Worm (Caenorhabditis elegans): ENCODE results near the gene somi-1.

The somi-1 gene

DNA sequence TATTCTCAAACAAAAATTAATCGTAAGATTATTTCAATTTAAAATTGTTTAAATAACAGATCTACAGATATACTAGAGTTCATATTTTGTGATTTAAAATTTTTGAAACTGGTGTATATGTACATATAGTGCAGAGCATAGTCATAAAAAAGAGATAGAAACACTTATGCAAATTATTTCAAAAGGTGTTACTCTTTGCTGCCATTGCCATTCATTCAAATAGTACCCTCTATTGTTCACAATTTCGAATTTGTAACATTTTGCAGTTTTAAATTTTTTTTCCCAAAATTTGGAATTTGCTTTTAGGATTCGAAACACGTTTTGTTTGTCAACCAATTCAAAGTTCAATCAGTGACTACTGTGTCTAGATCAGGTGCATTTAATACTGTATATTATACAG is 30.9 kb downstream of the somi-1 start, which contains the start of gene F32H5.4:
Gene F32H5.4 (plus strand): TSS at position 301 of the 400 bp plus-strand sequence.
- TF ChIP-seq ces-1 (GFP tag; optimal IDR thresholded peaks at IDR 0.05) = no peak
- TF ChIP-seq lin-13 (tag; optimal IDR thresholded peaks at IDR 0.05) = no peak
- TF ChIP-seq unc-62 (GFP tag; optimal IDR thresholded peaks at IDR 0.05) = no peak
- no peak for TF ChIP-seq ztf-11 (tag; optimal IDR thresholded peaks at IDR 0.05)
- no peak for TF ChIP-seq nhr-28 (tag; optimal IDR thresholded peaks at IDR 0.05)

DNA sequence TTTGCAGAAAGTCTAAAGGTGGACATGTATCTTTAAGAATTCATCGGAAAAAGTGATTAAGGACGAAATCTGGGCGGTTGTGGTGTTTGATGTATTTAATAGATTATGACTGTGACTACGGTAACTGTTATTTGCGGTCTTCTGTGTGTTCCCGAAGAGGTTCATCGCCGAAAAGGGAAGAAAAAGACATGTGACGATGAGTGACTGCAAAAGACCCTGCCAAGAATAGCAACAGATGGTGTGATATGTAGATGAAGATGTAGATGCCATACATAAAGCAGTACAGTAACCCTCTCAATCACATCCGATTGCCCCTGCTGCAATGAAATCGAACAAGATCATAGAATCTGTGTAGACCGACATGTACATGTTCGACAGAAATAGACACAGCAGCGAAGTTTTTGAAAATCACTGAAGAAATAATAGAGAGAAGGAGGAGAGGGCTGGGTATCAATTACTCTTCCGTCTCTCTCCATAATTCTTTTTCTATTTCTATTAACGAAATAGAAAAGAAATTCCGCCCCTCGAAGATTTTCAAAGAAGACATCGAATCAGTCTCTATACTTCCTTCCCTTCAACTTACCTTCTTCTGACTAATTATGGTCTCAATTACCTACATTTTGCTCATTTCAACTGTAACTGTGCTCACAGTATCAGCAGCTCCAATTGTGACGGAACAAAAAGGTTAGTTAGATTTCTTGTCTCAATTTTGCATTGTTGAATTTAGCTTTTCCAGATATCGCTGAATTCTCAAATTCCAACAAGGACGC is 32.2 kb downstream of the somi-1 start, which contains the start of gene F32H5.3:
Gene F32H5.3 (plus strand): TSS at position 513 of the 770 bp plus-strand sequence.
- no peak for TF ChIP-seq ztf-11 (tag; optimal IDR thresholded peaks at IDR 0.05)
- no peak for TF ChIP-seq lin-32 (GFP tag; optimal IDR thresholded peaks at IDR 0.05)
- no peak for TF ChIP-seq nhr-237 (tag; optimal IDR thresholded peaks at IDR 0.05)
- no peak for TF ChIP-seq drap-1 (GFP tag; optimal IDR thresholded peaks at IDR 0.05)
- no peak for TF ChIP-seq flh-1 (GFP tag; optimal IDR thresholded peaks at IDR 0.05)
- no peak for TF ChIP-seq pha-4 (tag; optimal IDR thresholded peaks at IDR 0.05)
- TF ChIP-seq ceh-83 (GFP tag; optimal IDR thresholded peaks at IDR 0.05) = no peak
- no peak for TF ChIP-seq lsy-2 (tag; optimal IDR thresholded peaks at IDR 0.05)
- TF ChIP-seq nhr-2 (tag; optimal IDR thresholded peaks at IDR 0.05) = no peak
- no peak for TF ChIP-seq sptf-1 (tag; optimal IDR thresholded peaks at IDR 0.05)
- no peak for TF ChIP-seq ceh-39 (tag; optimal IDR thresholded peaks at IDR 0.05)
- TF ChIP-seq blmp-1 (tag; optimal IDR thresholded peaks at IDR 0.05) = no peak
- no peak for TF ChIP-seq unc-39 (tag; optimal IDR thresholded peaks at IDR 0.05)
- TF ChIP-seq sem-2 (GFP tag; optimal IDR thresholded peaks at IDR 0.05) = no peak
- TF ChIP-seq M03D4.4 (tag; optimal IDR thresholded peaks at IDR 0.05) = no peak
- no peak for TF ChIP-seq zip-8 (tag; optimal IDR thresholded peaks at IDR 0.05)
- TF ChIP-seq elt-1 (tag; optimal IDR thresholded peaks at IDR 0.05; ENCODE audit: borderline replicate concordance, insufficient read depth) = no peak
- TF ChIP-seq unc-62 (GFP tag; optimal IDR thresholded peaks at IDR 0.05) = no peak
- no peak for TF ChIP-seq mls-2 (tag; optimal IDR thresholded peaks at IDR 0.05)

DNA sequence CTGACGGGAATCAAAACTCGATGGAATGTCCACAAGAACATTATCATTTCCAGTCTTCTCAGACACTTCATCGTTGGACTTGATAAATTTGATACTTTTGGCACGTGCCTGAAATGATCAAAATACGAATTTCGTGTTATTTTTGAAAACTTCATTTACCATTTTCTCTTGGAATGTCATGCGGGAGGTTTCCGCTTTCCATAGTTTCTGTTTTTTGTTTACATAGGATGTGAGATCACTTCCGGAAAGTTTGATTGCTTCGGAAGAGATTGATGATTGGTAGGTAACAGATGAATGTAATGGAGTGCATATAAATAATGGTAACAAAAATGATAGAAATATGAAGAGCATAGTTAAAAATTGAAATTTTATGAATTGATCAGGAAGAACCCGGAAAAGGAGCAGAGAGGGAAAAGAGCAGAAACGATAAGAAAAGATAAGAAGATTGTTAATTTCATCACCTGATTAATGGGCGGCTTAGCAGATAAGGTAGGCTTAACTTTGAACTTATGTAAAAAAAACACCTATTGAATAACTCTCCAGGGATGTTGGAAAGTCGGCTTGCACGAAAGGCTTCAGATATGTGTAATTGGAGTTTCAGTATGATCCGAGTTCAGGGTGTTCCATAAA is 33.4 kb downstream of the somi-1 start, which contains the start of gene F32H5.1:
Gene F32H5.1 (minus strand): TSS at position 386 of the 630 bp plus-strand sequence.
- TF ChIP-seq unc-62 (GFP tag; optimal IDR thresholded peaks at IDR 0.05) (no peak), lsy-2 (tag; optimal IDR thresholded peaks at IDR 0.05) (no peak), ham-2 (GFP tag; optimal IDR thresholded peaks at IDR 0.05) (no peak), ceh-83 (GFP tag; optimal IDR thresholded peaks at IDR 0.05) (no peak), nhr-2 (tag; optimal IDR thresholded peaks at IDR 0.05) (no peak), ceh-39 (tag; optimal IDR thresholded peaks at IDR 0.05) (no peak), nhr-28 (tag; optimal IDR thresholded peaks at IDR 0.05) (no peak), sptf-1 (tag; optimal IDR thresholded peaks at IDR 0.05) (no peak)

DNA sequence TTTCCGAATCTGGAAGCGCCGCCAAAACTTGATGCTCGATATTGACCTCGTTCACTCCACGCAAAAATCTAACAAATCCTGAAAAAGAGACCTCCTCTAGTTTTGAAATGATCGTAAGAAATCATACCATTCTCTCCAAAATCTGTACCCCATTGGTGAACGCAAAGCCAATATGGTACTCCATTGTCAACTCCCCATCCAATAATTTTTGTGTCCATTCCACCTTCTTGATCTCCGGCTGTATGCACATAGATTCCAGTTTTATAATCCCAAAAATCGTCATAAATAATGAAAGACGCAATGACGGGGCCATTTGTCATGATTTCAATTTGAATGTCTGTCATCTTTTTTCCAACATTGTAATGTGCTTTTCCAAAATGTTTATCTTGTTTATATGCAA is 35.0 kb downstream of the somi-1 start:
- TF ChIP-seq sptf-1 (tag; optimal IDR thresholded peaks at IDR 0.05) (no peak), tbx-8 (GFP tag; optimal IDR thresholded peaks at IDR 0.05) (no peak), drap-1 (GFP tag; optimal IDR thresholded peaks at IDR 0.05) (no peak), ces-1 (GFP tag; optimal IDR thresholded peaks at IDR 0.05) (no peak), nhr-28 (tag; optimal IDR thresholded peaks at IDR 0.05) (no peak), elt-3 (tag; optimal IDR thresholded peaks at IDR 0.05) (no peak), lin-32 (GFP tag; optimal IDR thresholded peaks at IDR 0.05) (no peak), M03D4.4 (tag; optimal IDR thresholded peaks at IDR 0.05) (no peak), ceh-43 (GFP tag; optimal IDR thresholded peaks at IDR 0.05) (no peak)

DNA sequence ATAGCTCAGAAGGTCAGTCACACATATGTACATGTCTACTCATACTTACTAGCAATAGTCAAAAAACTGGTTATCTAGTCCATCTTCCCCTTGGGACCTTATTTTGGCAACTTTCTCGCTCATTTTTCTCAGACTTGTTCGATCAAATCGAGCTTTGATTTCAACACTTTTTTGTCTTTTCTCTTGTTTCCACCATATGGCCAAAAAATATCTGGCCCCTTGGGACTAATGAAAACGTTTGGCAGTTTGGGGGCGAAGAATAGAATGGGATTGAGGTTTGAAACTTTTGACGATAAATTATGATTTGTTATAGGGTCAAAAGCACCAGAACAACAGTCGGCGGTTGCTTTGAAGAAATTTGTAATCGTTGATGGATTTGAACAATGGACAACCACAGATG is 38.8 kb downstream of the somi-1 start:
- TF ChIP-seq pha-4 (tag; optimal IDR thresholded peaks at IDR 0.05) (no peak), flh-1 (GFP tag; optimal IDR thresholded peaks at IDR 0.05) (no peak), unc-120 (tag; optimal IDR thresholded peaks at IDR 0.05; ENCODE audit: poor library complexity, severe bottlenecking) (no peak), ztf-11 (tag; optimal IDR thresholded peaks at IDR 0.05) (no peak), hlh-1 (tag; optimal IDR thresholded peaks at IDR 0.05) (no peak), lin-13 (tag; optimal IDR thresholded peaks at IDR 0.05) (no peak), nhr-237 (tag; optimal IDR thresholded peaks at IDR 0.05) (no peak), elt-3 (tag; optimal IDR thresholded peaks at IDR 0.05) (no peak), nhr-12 (tag; optimal IDR thresholded peaks at IDR 0.05) (no peak), ceh-43 (GFP tag; optimal IDR thresholded peaks at IDR 0.05) (no peak), zip-8 (tag; optimal IDR thresholded peaks at IDR 0.05) (no peak), bed-3 (GFP tag; optimal IDR thresholded peaks at IDR 0.05) (no peak), ceh-83 (GFP tag; optimal IDR thresholded peaks at IDR 0.05) (no peak), lsy-2 (tag; optimal IDR thresholded peaks at IDR 0.05) (no peak), ceh-39 (tag; optimal IDR thresholded peaks at IDR 0.05) (no peak), M03D4.4 (tag; optimal IDR thresholded peaks at IDR 0.05) (no peak), mab-5 (tag; optimal IDR thresholded peaks at IDR 0.05) (no peak)

All from whole organism, mixed stage, embryonic.